Worm (Caenorhabditis elegans) whole organism, L3 larva: ENCODE data around the gene tmed-4.

ENCODE experiments used
- R02D3.7 ChIP-seq: fragments of 150-350 bp; optimal IDR thresholded peaks from 2 replicates; lab custom pipeline; 2014; ENCODE audit warnings: missing biosample characterization, missing genetic modification characterization
- ZK546.5 ChIP-seq: sonication (generic microtip); optimal IDR thresholded peaks from 2 replicates; lab custom pipeline; 2017; ENCODE audit warnings: missing biosample characterization, missing genetic modification characterization
- ceh-9 ChIP-seq: sonication (generic microtip); optimal IDR thresholded peaks from 2 replicates; lab custom pipeline; 2018; ENCODE audit warnings: missing biosample characterization, missing genetic modification characterization
- elt-3 ChIP-seq, 3 experiments: fragments of 150-350 bp in 1 of 3; sonication (generic microtip) in 2 of 3; optimal IDR thresholded peaks; 2 replicates in 2 of 3; 4 replicates in 1 of 3; lab custom pipeline; 2014 to 2017; ENCODE audit warnings: missing biosample characterization in 3 of 3, missing genetic modification characterization in 3 of 3
- fkh-10 ChIP-seq: sonication (generic microtip); optimal IDR thresholded peaks from 2 replicates; lab custom pipeline; 2017; ENCODE audit warnings: missing biosample characterization, missing genetic modification reagents, missing genetic modification characterization
- lin-39 ChIP-seq: fragments of 150-350 bp; optimal IDR thresholded peaks from 2 replicates; lab custom pipeline; 2018; ENCODE audit warnings: missing biosample characterization, missing genetic modification reagents, missing genetic modification characterization
- mdl-1 ChIP-seq: fragments of 150-350 bp; optimal IDR thresholded peaks from 2 replicates; lab custom pipeline; 2014; ENCODE audit warnings: missing biosample characterization, missing genetic modification characterization
- nfya-1 ChIP-seq: sonication (generic microtip); optimal IDR thresholded peaks from 2 replicates; lab custom pipeline; 2017; ENCODE audit warnings: missing genetic modification characterization, mild to moderate bottlenecking, missing compliant biosample characterization, antibody characterized with exemption, moderate library complexity; ENCODE audit not compliant: insufficient read depth
- nhr-11 ChIP-seq: fragments of 150-350 bp; optimal IDR thresholded peaks from 2 replicates; lab custom pipeline; 2014; ENCODE audit warnings: missing biosample characterization, missing genetic modification characterization
- nhr-12 ChIP-seq: fragments of 150-350 bp; optimal IDR thresholded peaks from 2 replicates; lab custom pipeline; 2014; ENCODE audit warnings: missing biosample characterization, missing genetic modification characterization
- nhr-28 ChIP-seq: fragments of 150-350 bp; optimal IDR thresholded peaks from 2 replicates; lab custom pipeline; 2014; ENCODE audit warnings: missing biosample characterization, missing genetic modification characterization
- skn-1 ChIP-seq: fragments of 150-350 bp; optimal IDR thresholded peaks from 2 replicates; lab custom pipeline; 2014; ENCODE audit warnings: missing biosample characterization, missing genetic modification characterization
- unc-39 ChIP-seq: sonication (generic microtip); optimal IDR thresholded peaks from 4 replicates; lab custom pipeline; 2017; ENCODE audit warnings: missing biosample characterization, missing genetic modification characterization

DNA sequence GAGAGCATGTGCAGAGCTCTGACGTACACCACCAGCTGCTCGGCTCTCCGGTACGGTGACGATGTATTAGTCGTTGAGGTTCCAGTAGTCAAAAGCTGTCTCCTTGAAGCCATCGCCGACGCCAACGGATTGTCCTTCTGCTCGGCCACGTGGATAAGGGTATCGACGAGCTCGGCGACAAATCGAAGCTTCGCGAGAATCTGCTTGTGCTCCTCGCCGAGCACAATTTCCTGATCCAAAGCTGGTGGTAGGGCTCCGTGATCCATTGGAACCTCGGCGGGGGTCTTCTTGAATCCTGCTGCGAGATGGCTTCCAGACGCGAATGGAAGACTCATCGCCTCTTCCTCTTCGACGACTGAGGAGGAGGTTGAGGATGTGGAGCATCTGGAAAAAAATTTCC is 48.6 kb upstream of the tmed-4 start:
- TF ChIP-seq skn-1 (tag; lab: Kevin White, UChicago), result no peak
- TF ChIP-seq fkh-10 (GFP tag; lab: Kevin White, UChicago), result no peak
- no peak for TF ChIP-seq nhr-12 (tag; lab: Kevin White, UChicago)
- TF ChIP-seq ceh-9 (tag; lab: Kevin White, UChicago), result no peak
- TF ChIP-seq nhr-28 (tag; lab: Kevin White, UChicago), result no peak
- no peak for TF ChIP-seq nhr-11 (tag; lab: Kevin White, UChicago)
- no peak for TF ChIP-seq unc-39 (tag; lab: Kevin White, UChicago)
- TF ChIP-seq ZK546.5, result no peak
- TF ChIP-seq nfya-1, result no peak
- TF ChIP-seq lin-39 (tag; lab: Kevin White, UChicago), result no peak
- TF ChIP-seq elt-3 (tag; optimal IDR thresholded peaks at IDR 0.05; lab: Kevin White, UChicago), result no peak
- TF ChIP-seq mdl-1, result no peak
- TF ChIP-seq R02D3.7 (tag; lab: Kevin White, UChicago), result no peak
